Worm (Caenorhabditis elegans): Measurements from ENCODE around the gene hsp-75.

hsp-75 gene

ce11 chrIII:7212028-7212427, 14.5 kb downstream of the hsp-75 start:
- TF ChIP-seq lin-35 (GFP tag; optimal IDR thresholded peaks at IDR 0.05) (peak in 1 of 2 experiments; percentile 14), unc-86 (tag; optimal IDR thresholded peaks at IDR 0.05) (no peak), hlh-4 (tag; optimal IDR thresholded peaks at IDR 0.05) (no peak), nhr-19 (GFP tag; conservative IDR thresholded peaks at IDR 0.05) (0 out of 2 replicates have a peak, but pooled peaks have one; percentile 9), pag-3 (tag; optimal IDR thresholded peaks at IDR 0.05; ENCODE audit: borderline replicate concordance, insufficient read depth) (no peak), lin-14 (GFP tag; optimal IDR thresholded peaks at IDR 0.05) (peak; percentile 46), nhr-20 (tag; optimal IDR thresholded peaks at IDR 0.05) (peak; percentile 2), elt-3 (tag; optimal IDR thresholded peaks at IDR 0.05) (peak in 1 of 6 experiments; percentile 28), nhr-28 (tag; optimal IDR thresholded peaks at IDR 0.05) (no peak), tbx-2 (tag; optimal IDR thresholded peaks at IDR 0.05) (no peak), skn-1 (tag; optimal IDR thresholded peaks at IDR 0.05) (no peak), vab-15 (tag; optimal IDR thresholded peaks at IDR 0.05) (no peak), elt-2 (tag; optimal IDR thresholded peaks at IDR 0.05) (peak; percentile 49), blmp-1 (tag; optimal IDR thresholded peaks at IDR 0.05) (peak; percentile 94), ama-1 (optimal IDR thresholded peaks at IDR 0.05) (no peak)

DNA sequence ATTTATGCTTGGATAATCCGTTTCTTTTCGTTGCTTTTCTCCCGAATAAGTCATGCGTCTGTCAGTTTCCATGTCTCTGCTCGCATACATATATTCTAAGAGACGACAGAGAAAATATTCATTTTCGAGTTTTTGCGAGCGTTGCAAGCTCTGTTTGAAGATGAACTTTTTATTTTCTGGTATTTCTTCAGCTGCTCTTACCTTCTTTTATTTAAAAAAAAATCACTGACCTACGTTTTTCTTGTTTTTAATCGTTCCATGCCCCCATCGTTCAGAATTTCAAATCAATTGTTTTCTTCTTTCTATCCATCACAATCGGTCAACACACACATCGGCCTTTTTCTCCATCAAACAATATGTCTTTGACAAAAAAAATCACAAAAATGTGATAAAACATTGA, 16.0 kb downstream of the hsp-75 start:
- TF ChIP-seq lin-14 (GFP tag; optimal IDR thresholded peaks at IDR 0.05) (peak; percentile 0), unc-98 (GFP tag; IDR thresholded peaks at IDR 0.05) (no peak)

DNA sequence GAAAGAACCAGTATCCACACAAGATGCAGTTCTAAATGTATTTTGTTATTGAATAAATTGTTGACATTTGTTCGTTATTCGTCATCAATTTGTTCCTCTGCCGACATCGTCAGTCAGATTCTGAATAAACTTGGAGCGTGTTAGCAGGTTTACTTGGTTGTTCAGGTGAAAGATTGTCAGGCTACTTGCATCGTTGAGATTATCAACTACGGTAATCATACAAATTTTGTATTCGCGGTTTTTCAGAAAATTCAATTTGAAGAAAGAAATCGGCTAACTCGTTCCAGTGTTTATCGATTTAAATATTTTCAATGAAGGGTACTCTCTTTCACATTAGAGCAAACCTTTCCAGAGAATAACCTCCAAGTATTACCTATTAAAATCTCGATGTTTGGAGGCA, 16.8 kb downstream of the hsp-75 start, which contains the start of gene R151.2:
Gene R151.2 (plus strand): TSS at position 247 of the 400 bp plus-strand sequence.
- TF ChIP-seq mef-2 (tag; optimal IDR thresholded peaks at IDR 0.05) = no peak
- TF ChIP-seq efl-1 (optimal IDR thresholded peaks at IDR 0.05) = no peak
- TF ChIP-seq efl-1 (GFP tag; optimal IDR thresholded peaks at IDR 0.05 in 1 of 2) = peak in 1 of 2 experiments; percentile 91
- TF ChIP-seq lsy-2 (tag; optimal IDR thresholded peaks at IDR 0.05) = peak in 1 of 2 experiments; percentile 50

- TF ChIP-seq dpl-1 (GFP tag; optimal IDR thresholded peaks at IDR 0.05) (peak; percentile 81 to 86 (median 85)), lin-15B (tag; optimal IDR thresholded peaks at IDR 0.05) (peak; percentile 85), C16A3.4 (tag; optimal IDR thresholded peaks at IDR 0.05) (peak; percentile 97), lsy-2 (tag; optimal IDR thresholded peaks at IDR 0.05) (peak; percentile 99), F16B12.6 (tag; optimal IDR thresholded peaks at IDR 0.05) (peak; percentile 46), lin-13 (GFP tag; optimal IDR thresholded peaks at IDR 0.05) (peak; percentile 83), fkh-10 (GFP tag; optimal IDR thresholded peaks at IDR 0.05) (peak; percentile 77), vab-15 (tag; optimal IDR thresholded peaks at IDR 0.05) (no peak), nhr-84 (tag; optimal IDR thresholded peaks at IDR 0.05) (no peak), ceh-82 (tag; optimal IDR thresholded peaks at IDR 0.05) (peak; percentile 81 to 90 (median 86)), lir-3 (tag; optimal IDR thresholded peaks at IDR 0.05; ENCODE audit: poor library complexity) (peak; percentile 76), grh-1 (GFP tag; IDR thresholded peaks at IDR 0.05) (peak; percentile 80), blmp-1 (tag; optimal IDR thresholded peaks at IDR 0.05) (peak; percentile 80), nhr-77 (tag; optimal IDR thresholded peaks at IDR 0.05) (peak; percentile 83), ceh-90 (tag; optimal IDR thresholded peaks at IDR 0.05) (peak; percentile 33), snpc-4 (tag; optimal IDR thresholded peaks at IDR 0.05) (peak; percentile 57), unc-98 (GFP tag; IDR thresholded peaks at IDR 0.05) (no peak), irx-1 (tag; optimal IDR thresholded peaks at IDR 0.05) (peak; percentile 67), ceh-88 (GFP tag; IDR thresholded peaks at IDR 0.05) (peak; percentile 68), lin-14 (GFP tag; optimal IDR thresholded peaks at IDR 0.05) (peak; percentile 90), mep-1 (tag; optimal IDR thresholded peaks at IDR 0.05) (peak; percentile 91), rnt-1 (tag; optimal IDR thresholded peaks at IDR 0.05) (peak; percentile 91), ces-1 (GFP tag; optimal IDR thresholded peaks at IDR 0.05) (no peak), ama-1 (optimal IDR thresholded peaks at IDR 0.05) (peak; percentile 55), nhr-47 (tag; optimal IDR thresholded peaks at IDR 0.05) (peak; percentile 90), C04F5.9 (tag; optimal IDR thresholded peaks at IDR 0.05) (peak; percentile 77), tbx-2 (tag; optimal IDR thresholded peaks at IDR 0.05) (peak; percentile 86), unc-86 (tag; optimal IDR thresholded peaks at IDR 0.05) (peak; percentile 79), lin-39 (tag; optimal IDR thresholded peaks at IDR 0.05) (peak; percentile 73), ztf-11 (tag; optimal IDR thresholded peaks at IDR 0.05) (peak in 1 of 2 experiments; percentile 66), nhr-20 (tag; optimal IDR thresholded peaks at IDR 0.05) (peak; percentile 85), dsc-1 (tag; optimal IDR thresholded peaks at IDR 0.05) (peak; percentile 81), egl-13 (tag; optimal IDR thresholded peaks at IDR 0.05) (peak; percentile 69), ztf-4 (tag; optimal IDR thresholded peaks at IDR 0.05) (peak; percentile 82)
Measured at ce11 chrIII:7207903-7208497, 18.5 kb downstream of the hsp-75 start, which contains the start of gene rpl-6. rpl-6 (plus strand) TSS chrIII:7208447.

Measured in whole organism, L1 larva.